Worm (Caenorhabditis elegans) whole organism, L3 larva: ENCODE measurements around the gene W09D6.1.
"Not testable (repeated sequence)": the region's sequence is repeated elsewhere in the genome, so short reads cannot be mapped to it uniquely, and the experiment has no call there.

ENCODE experiments used
- R02D3.7 ChIP-seq: fragments of 150-350 bp; optimal IDR thresholded peaks from 2 replicates; lab custom pipeline; 2014; ENCODE audit warnings: missing biosample characterization, missing genetic modification characterization
- aly-2 ChIP-seq: fragments of 150-350 bp; optimal IDR thresholded peaks from 2 replicates; lab custom pipeline; 2014; ENCODE audit warnings: missing biosample characterization, missing genetic modification characterization
- ama-1 ChIP-seq: fragments of 150-350 bp; optimal IDR thresholded peaks from 2 replicates; lab custom pipeline; 2018
- ceh-16 ChIP-seq: sonication (generic microtip); optimal IDR thresholded peaks from 2 replicates; lab custom pipeline; 2017; ENCODE audit warnings: missing biosample characterization, missing genetic modification characterization
- ceh-28 ChIP-seq: fragments of 150-350 bp; optimal IDR thresholded peaks from 2 replicates; lab custom pipeline; 2014; ENCODE audit warnings: missing biosample characterization, missing genetic modification reagents, missing genetic modification characterization
- ceh-82 ChIP-seq: fragments of 150-350 bp; optimal IDR thresholded peaks from 2 replicates; lab custom pipeline; 2014; ENCODE audit warnings: missing biosample characterization, missing genetic modification characterization
- ceh-9 ChIP-seq: sonication (generic microtip); optimal IDR thresholded peaks from 2 replicates; lab custom pipeline; 2018; ENCODE audit warnings: missing biosample characterization, missing genetic modification characterization
- egl-27 ChIP-seq: sonication (generic microtip); optimal IDR thresholded peaks from 4 replicates; lab custom pipeline; 2017; ENCODE audit warnings: missing biosample characterization, missing genetic modification reagents, missing genetic modification characterization
- egl-5 ChIP-seq: fragments of 150-350 bp; optimal IDR thresholded peaks from 2 replicates; lab custom pipeline; 2017; ENCODE audit warnings: missing biosample characterization, missing genetic modification reagents, missing genetic modification characterization, inconsistent platforms
- elt-1 ChIP-seq: fragments of 150-350 bp; optimal IDR thresholded peaks from 2 replicates; lab custom pipeline; 2014; ENCODE audit warnings: missing biosample characterization, missing genetic modification characterization
- elt-2 ChIP-seq: sonication (generic microtip); optimal IDR thresholded peaks from 2 replicates; lab custom pipeline; 2016; ENCODE audit warnings: missing genetic modification reagents, mild to moderate bottlenecking, missing genetic modification characterization, missing compliant biosample characterization
- elt-3 ChIP-seq, 3 experiments: fragments of 150-350 bp in 1 of 3; sonication (generic microtip) in 2 of 3; optimal IDR thresholded peaks; 2 replicates in 2 of 3; 4 replicates in 1 of 3; lab custom pipeline; 2014 to 2017; ENCODE audit warnings: missing biosample characterization in 3 of 3, missing genetic modification characterization in 3 of 3
- eor-1 ChIP-seq, 2 experiments: fragments of 150-350 bp; optimal IDR thresholded peaks; 2 replicates each; lab custom pipeline; 2014 to 2018; ENCODE audit warnings: missing biosample characterization in 2 of 2, missing genetic modification characterization in 2 of 2
- fkh-2 ChIP-seq: fragments of 150-350 bp; optimal IDR thresholded peaks from 2 replicates; lab custom pipeline; 2014; ENCODE audit warnings: missing biosample characterization, missing genetic modification reagents, missing genetic modification characterization
- fos-1 ChIP-seq: fragments of 150-350 bp; optimal IDR thresholded peaks from 2 replicates; lab custom pipeline; 2014; ENCODE audit warnings: missing biosample characterization, missing genetic modification characterization
- hmg-11 ChIP-seq: sonication (generic microtip); optimal IDR thresholded peaks from 2 replicates; lab custom pipeline; 2016; ENCODE audit warnings: missing genetic modification characterization, missing compliant biosample characterization
- jun-1 ChIP-seq: fragments of 150-350 bp; optimal IDR thresholded peaks from 2 replicates; lab custom pipeline; 2014; ENCODE audit warnings: missing biosample characterization, missing genetic modification reagents, missing genetic modification characterization
- lin-15B ChIP-seq: fragments of 150-350 bp; optimal IDR thresholded peaks from 2 replicates; lab custom pipeline; 2014; ENCODE audit warnings: missing biosample characterization, missing genetic modification characterization
- lin-39 ChIP-seq: fragments of 150-350 bp; optimal IDR thresholded peaks from 2 replicates; lab custom pipeline; 2018; ENCODE audit warnings: missing biosample characterization, missing genetic modification reagents, missing genetic modification characterization
- lsy-12 ChIP-seq: sonication (generic microtip); optimal IDR thresholded peaks from 2 replicates; lab custom pipeline; 2016; ENCODE audit warnings: mild to moderate bottlenecking, missing genetic modification characterization, missing compliant biosample characterization
- mdl-1 ChIP-seq: fragments of 150-350 bp; optimal IDR thresholded peaks from 2 replicates; lab custom pipeline; 2014; ENCODE audit warnings: missing biosample characterization, missing genetic modification characterization
- mml-1 ChIP-seq: fragments of 150-350 bp; sonication (generic microtip); optimal IDR thresholded peaks from 3 replicates; lab custom pipeline; 2014; ENCODE audit warnings: missing biosample characterization, missing genetic modification characterization
- nfya-1 ChIP-seq: sonication (generic microtip); optimal IDR thresholded peaks from 2 replicates; lab custom pipeline; 2017; ENCODE audit warnings: missing genetic modification characterization, mild to moderate bottlenecking, missing compliant biosample characterization, antibody characterized with exemption, moderate library complexity; ENCODE audit not compliant: insufficient read depth
- nhr-11 ChIP-seq: fragments of 150-350 bp; optimal IDR thresholded peaks from 2 replicates; lab custom pipeline; 2014; ENCODE audit warnings: missing biosample characterization, missing genetic modification characterization
- nhr-12 ChIP-seq: fragments of 150-350 bp; optimal IDR thresholded peaks from 2 replicates; lab custom pipeline; 2014; ENCODE audit warnings: missing biosample characterization, missing genetic modification characterization
- nhr-23 ChIP-seq: fragments of 150-350 bp; optimal IDR thresholded peaks from 2 replicates; lab custom pipeline; 2014; ENCODE audit warnings: missing biosample characterization, missing genetic modification reagents, missing genetic modification characterization
- nhr-237 ChIP-seq: fragments of 150-350 bp; optimal IDR thresholded peaks from 2 replicates; lab custom pipeline; 2014; ENCODE audit warnings: missing biosample characterization, missing genetic modification characterization
- nhr-25 ChIP-seq: sonication (generic microtip); optimal IDR thresholded peaks from 2 replicates; lab custom pipeline; 2017; ENCODE audit warnings: missing biosample characterization, missing genetic modification characterization
- nhr-28 ChIP-seq: fragments of 150-350 bp; optimal IDR thresholded peaks from 2 replicates; lab custom pipeline; 2014; ENCODE audit warnings: missing biosample characterization, missing genetic modification characterization
- nhr-43 ChIP-seq: sonication (generic microtip); optimal IDR thresholded peaks from 2 replicates; lab custom pipeline; 2016; ENCODE audit warnings: mild to moderate bottlenecking, missing genetic modification characterization, missing compliant biosample characterization; ENCODE audit not compliant: poor library complexity, severe bottlenecking
- nhr-67 ChIP-seq: fragments of 150-350 bp; optimal IDR thresholded peaks from 2 replicates; lab custom pipeline; 2014; ENCODE audit warnings: missing biosample characterization, missing genetic modification characterization
- nhr-76 ChIP-seq: fragments of 150-350 bp; sonication (generic microtip); optimal IDR thresholded peaks from 5 replicates; lab custom pipeline; 2014; ENCODE audit warnings: missing biosample characterization, missing genetic modification characterization
- nhr-77 ChIP-seq: fragments of 150-350 bp; optimal IDR thresholded peaks from 2 replicates; lab custom pipeline; 2014; ENCODE audit warnings: missing biosample characterization, missing genetic modification characterization
- pha-4 ChIP-seq: fragments of 150-350 bp; optimal IDR thresholded peaks from 2 replicates; lab custom pipeline; 2014; ENCODE audit warnings: missing biosample characterization, missing genetic modification reagents, missing genetic modification characterization
- pqm-1 ChIP-seq: fragments of 150-350 bp; optimal IDR thresholded peaks from 2 replicates; lab custom pipeline; 2017; ENCODE audit warnings: missing biosample characterization, missing genetic modification characterization, inconsistent platforms
- skn-1 ChIP-seq: fragments of 150-350 bp; optimal IDR thresholded peaks from 2 replicates; lab custom pipeline; 2014; ENCODE audit warnings: missing biosample characterization, missing genetic modification characterization
- snpc-4 ChIP-seq: fragments of 150-350 bp; optimal IDR thresholded peaks from 2 replicates; lab custom pipeline; 2014; ENCODE audit warnings: missing biosample characterization, missing genetic modification characterization
- tbx-2 ChIP-seq: sonication (generic microtip); optimal IDR thresholded peaks from 2 replicates; lab custom pipeline; 2016; ENCODE audit warnings: mild to moderate bottlenecking, missing genetic modification characterization, missing compliant biosample characterization
- unc-39 ChIP-seq: sonication (generic microtip); optimal IDR thresholded peaks from 4 replicates; lab custom pipeline; 2017; ENCODE audit warnings: missing biosample characterization, missing genetic modification characterization
- unc-62 ChIP-seq: fragments of 150-350 bp; sonication (generic microtip); optimal IDR thresholded peaks from 4 replicates; lab custom pipeline; 2014; ENCODE audit warnings: missing biosample characterization, missing genetic modification reagents, missing genetic modification characterization
- ztf-11 ChIP-seq: fragments of 150-350 bp; optimal IDR thresholded peaks from 2 replicates; lab custom pipeline; 2014; ENCODE audit warnings: missing biosample characterization, missing genetic modification characterization
- ztf-4 ChIP-seq: fragments of 150-350 bp; optimal IDR thresholded peaks from 2 replicates; lab custom pipeline; 2014; ENCODE audit warnings: missing biosample characterization, missing genetic modification characterization

Gene W09D6.1

DNA sequence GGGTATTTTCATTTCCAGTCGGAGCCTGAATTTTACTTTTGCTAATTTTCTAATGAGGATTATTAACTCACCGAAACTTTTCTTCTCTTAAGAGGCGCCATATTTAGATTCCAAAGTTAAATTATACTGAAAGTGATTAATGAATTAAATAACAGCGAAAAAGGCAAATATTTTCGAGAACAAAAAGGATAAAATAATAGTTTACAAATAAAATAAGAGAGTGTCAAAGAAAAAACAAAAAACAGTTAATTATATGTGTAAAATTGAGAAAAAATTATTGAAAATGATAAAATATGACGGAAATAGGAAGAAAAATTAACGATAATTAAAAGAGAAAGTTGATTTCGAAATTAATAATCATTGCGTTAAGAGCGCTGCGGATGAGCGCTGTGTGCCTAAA is 39.3 kb upstream of the W09D6.1 start, which contains the start of gene Y48A6B.8:
Gene Y48A6B.8 (minus strand): TSS at position 101 of the 400 bp plus-strand sequence.
- not testable (repeated sequence) for TF ChIP-seq jun-1; elt-3 (tag; optimal IDR thresholded peaks at IDR 0.05; lab: Kevin White, UChicago); snpc-4 (tag; lab: Kevin White, UChicago)

DNA sequence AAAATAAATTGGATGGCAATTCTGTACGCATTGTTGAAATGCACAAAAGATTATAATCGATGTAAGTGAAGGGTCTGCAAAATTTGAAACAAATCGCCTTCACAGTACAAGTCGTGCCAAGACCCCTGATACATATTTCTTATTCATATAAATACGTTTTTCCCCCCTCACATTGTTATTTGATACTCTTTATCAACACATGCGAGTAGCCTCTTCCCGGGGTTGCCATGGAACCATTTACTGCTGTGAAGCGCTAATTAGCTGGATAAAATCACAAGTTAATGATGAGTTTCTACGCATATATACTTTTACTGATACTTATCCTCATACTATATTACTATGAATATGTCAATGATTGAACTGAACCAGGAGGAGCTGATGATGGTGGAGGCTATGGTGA is 37.3 kb upstream of the W09D6.1 start, which contains the start of gene Y48A6B.14:
Gene Y48A6B.14 (plus strand): TSS at position 301 of the 400 bp plus-strand sequence.
- TF ChIP-seq nhr-11 (no peak), snpc-4 (tag; lab: Kevin White, UChicago) (no peak), ceh-9 (tag; lab: Kevin White, UChicago) (no peak), tbx-2 (no peak), fos-1 (tag; lab: Kevin White, UChicago) (no peak), pqm-1 (tag; lab: Kevin White, UChicago) (no peak), nhr-76 (tag; lab: Kevin White, UChicago) (no peak), nfya-1 (no peak), mml-1 (tag; lab: Kevin White, UChicago) (no peak), nhr-25 (tag; lab: Kevin White, UChicago) (no peak), egl-27 (tag; lab: Kevin White, UChicago) (no peak), ztf-11 (no peak), nhr-43 (tag; lab: Kevin White, UChicago) (no peak), elt-2 (tag; lab: Kevin White, UChicago) (no peak), lin-39 (tag; lab: Kevin White, UChicago) (no peak), ztf-4 (tag; lab: Kevin White, UChicago) (no peak), fkh-2 (no peak), nhr-67 (no peak)

DNA sequence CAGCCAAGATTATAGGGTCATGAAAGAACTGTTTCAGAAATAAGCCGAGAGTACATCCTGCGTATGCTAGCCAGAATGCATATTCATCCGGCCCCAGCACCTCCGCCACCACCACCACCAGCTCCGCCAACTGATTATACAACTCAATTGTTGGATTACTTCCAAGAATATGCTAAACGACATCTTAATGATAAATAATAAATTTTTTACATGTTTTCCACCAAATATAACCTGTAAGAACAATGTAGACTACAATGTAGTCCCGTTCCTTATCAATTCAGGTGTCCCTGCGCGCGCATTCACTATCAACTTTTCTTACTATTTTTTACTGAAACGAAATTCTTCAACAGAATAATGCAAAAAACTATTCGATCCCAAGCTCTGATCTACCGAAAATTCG is 35.8 kb upstream of the W09D6.1 start, which contains the start of gene Y48A6B.9:
Gene Y48A6B.9 (plus strand): TSS at position 301 of the 400 bp plus-strand sequence.
- no peak for TF ChIP-seq unc-39 (tag; lab: Kevin White, UChicago)
- no peak for TF ChIP-seq hmg-11 (tag; lab: Kevin White, UChicago)
- no peak for TF ChIP-seq nhr-76 (tag; lab: Kevin White, UChicago)
- peak; percentile 36 for TF ChIP-seq elt-2 (tag; lab: Kevin White, UChicago)

DNA sequence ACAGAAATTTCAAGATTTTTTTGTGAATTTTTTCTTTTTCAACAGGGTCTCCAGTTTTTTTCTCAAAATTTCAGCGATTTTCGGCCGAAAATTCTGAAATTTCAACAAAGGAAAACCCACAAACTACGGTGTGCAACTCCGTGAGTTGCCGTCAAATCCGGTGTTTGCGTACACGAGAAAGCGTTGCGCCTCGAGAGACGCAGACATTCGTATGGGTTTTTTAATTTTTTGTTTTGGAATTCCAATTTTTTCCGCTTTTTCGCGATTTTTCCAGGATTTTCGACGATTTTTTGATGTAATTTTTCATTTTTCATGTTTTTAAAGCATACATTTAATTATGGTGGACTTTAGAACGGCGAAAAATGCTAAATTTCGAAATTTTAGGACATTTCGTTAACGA is 32.5 kb upstream of the W09D6.1 start:
- peak; percentile 33 for TF ChIP-seq lin-39 (tag; lab: Kevin White, UChicago)
- no peak for TF ChIP-seq nhr-67
- peak; percentile 45 for TF ChIP-seq lsy-12 (tag; lab: Kevin White, UChicago)
- peak; percentile 94 for TF ChIP-seq egl-5 (tag; lab: Kevin White, UChicago)
- TF ChIP-seq ztf-11: no peak
- no peak for TF ChIP-seq fkh-2
- peak; percentile 79 for TF ChIP-seq pha-4 (tag; lab: Kevin White, UChicago)
- TF ChIP-seq hmg-11 (tag; lab: Kevin White, UChicago): peak; percentile 62
- TF ChIP-seq snpc-4 (tag; lab: Kevin White, UChicago): peak; percentile 39
- no peak for TF ChIP-seq ceh-16 (tag; lab: Kevin White, UChicago)
- no peak for TF ChIP-seq unc-62
- no peak for TF ChIP-seq fos-1 (tag; lab: Kevin White, UChicago)
- no peak for TF ChIP-seq eor-1 (tag; optimal IDR thresholded peaks at IDR 0.05; lab: Kevin White, UChicago)
- no peak for TF ChIP-seq elt-3 (tag; optimal IDR thresholded peaks at IDR 0.05; lab: Kevin White, UChicago)
- peak; percentile 37 for TF ChIP-seq ceh-82
- no peak for TF ChIP-seq mml-1 (tag; lab: Kevin White, UChicago)
- TF ChIP-seq nhr-23 (tag; lab: Kevin White, UChicago): peak; percentile 64
- no peak for TF ChIP-seq mdl-1 (tag; lab: Kevin White, UChicago)
- TF ChIP-seq nhr-237 (tag; lab: Kevin White, UChicago): no peak
- no peak for TF ChIP-seq elt-1 (tag; lab: Kevin White, UChicago)
- TF ChIP-seq nhr-43 (tag; lab: Kevin White, UChicago): no peak
- peak; percentile 93 for TF ChIP-seq nfya-1
- no peak for TF ChIP-seq nhr-76 (tag; lab: Kevin White, UChicago)
- peak; percentile 75 for TF ChIP-seq lin-15B (tag; lab: Kevin White, UChicago)
- peak; percentile 16 for TF ChIP-seq pqm-1 (tag; lab: Kevin White, UChicago)
- no peak for TF ChIP-seq ama-1 (lab: Kevin White, UChicago)
- TF ChIP-seq egl-27 (tag; lab: Kevin White, UChicago): no peak
- TF ChIP-seq ceh-9 (tag; lab: Kevin White, UChicago): no peak
- TF ChIP-seq R02D3.7 (tag; lab: Kevin White, UChicago): peak; percentile 53
- TF ChIP-seq nhr-11: no peak
- TF ChIP-seq nhr-25 (tag; lab: Kevin White, UChicago): peak; percentile 34
- no peak for TF ChIP-seq nhr-12 (tag; lab: Kevin White, UChicago)
- no peak for TF ChIP-seq aly-2
- TF ChIP-seq skn-1 (tag; lab: Kevin White, UChicago): no peak
- TF ChIP-seq nhr-77 (tag; lab: Kevin White, UChicago): no peak
- peak; percentile 53 for TF ChIP-seq elt-2 (tag; lab: Kevin White, UChicago)
- TF ChIP-seq nhr-28: no peak
- TF ChIP-seq jun-1: peak; percentile 11
- peak; percentile 25 for TF ChIP-seq ceh-28
